Worm (Caenorhabditis elegans) whole organism, L4/young adult: ENCODE results near the gene his-63.
"Not testable (repeated sequence)": the region's sequence is repeated elsewhere in the genome, so short reads cannot be mapped to it uniquely, and the experiment has no call there.

Experiments used
- W03F9.2 ChIP-seq: fragments of 150-350 bp; optimal IDR thresholded peaks from 2 replicates; lab custom pipeline; 2014; ENCODE audit warnings: missing biosample characterization, missing genetic modification characterization
- dao-5 ChIP-seq: sonication (generic microtip); optimal IDR thresholded peaks from 2 replicates; lab custom pipeline; 2016; ENCODE audit warnings: missing genotype, missing genetic modification characterization, moderate library complexity, missing compliant biosample characterization
- him-1 ChIP-seq: sonication (generic microtip); optimal IDR thresholded peaks from 2 replicates; lab custom pipeline; 2016; ENCODE audit warnings: missing genotype, missing genetic modification reagents, missing genetic modification characterization, missing compliant biosample characterization

his-63 gene

ce11 chrIV:11410084-11410483 is 3.4 kb upstream of the his-63 start, which contains the start of gene gfat-2:
Gene gfat-2 (plus strand): TSS chrIV:11410228.
- TF ChIP-seq dao-5 (tag; lab: Kevin White, UChicago) (no peak), him-1 (no peak), W03F9.2 (tag; lab: Kevin White, UChicago) (no peak)

- TF ChIP-seq dao-5 (tag; lab: Kevin White, UChicago) (no peak), him-1 (no peak), W03F9.2 (tag; lab: Kevin White, UChicago) (peak; percentile 8)
Observed at ce11 chrIV:11403288-11403991, 3.2 kb downstream of the his-63 start, which contains the start of the genes memi-3 and cyp-31A2. Gene memi-3 (minus strand): TSS chrIV:11403338. Gene cyp-31A2 (plus strand): TSS chrIV:11403961.

DNA sequence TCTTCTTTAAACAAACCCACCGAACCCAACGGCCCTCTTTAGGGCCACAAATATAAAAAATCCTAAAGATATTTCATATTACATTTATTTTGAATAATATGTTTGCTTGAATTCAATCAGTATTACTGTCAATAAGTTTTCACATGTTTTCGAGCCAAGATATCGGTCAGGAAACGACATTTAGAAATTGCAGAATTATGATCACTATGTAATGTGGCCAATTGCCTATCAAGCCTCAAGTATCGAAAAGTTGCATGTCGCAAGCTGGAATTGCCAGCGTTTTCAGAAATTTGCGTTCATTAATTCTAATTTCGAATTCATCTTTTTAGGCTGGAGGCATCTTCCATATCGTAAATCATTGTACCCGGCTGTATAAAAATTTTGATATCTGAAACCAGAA is 5.2 kb downstream of the his-63 start:
- TF ChIP-seq dao-5 (tag; lab: Kevin White, UChicago) = no peak
- no peak for TF ChIP-seq him-1
- no peak for TF ChIP-seq W03F9.2 (tag; lab: Kevin White, UChicago)

ce11 chrIV:11398267-11398825 is 8.3 kb downstream of the his-63 start, which contains the start of gene dsl-6:
Gene dsl-6 (minus strand): TSS chrIV:11398317.
- TF ChIP-seq W03F9.2 (tag; lab: Kevin White, UChicago); him-1; dao-5 (tag; lab: Kevin White, UChicago): not testable (repeated sequence)

- no peak for TF ChIP-seq dao-5 (tag; lab: Kevin White, UChicago)
Observed at ce11 chrIV:11394243-11394642, 12.4 kb downstream of the his-63 start, which contains the start of gene tag-89. Gene tag-89 (plus strand): TSS chrIV:11394543.

- TF ChIP-seq dao-5 (tag; lab: Kevin White, UChicago) (no peak), him-1 (no peak), W03F9.2 (tag; lab: Kevin White, UChicago) (no peak)
Observed at ce11 chrIV:11388684-11389083, 18.0 kb downstream of the his-63 start.

DNA sequence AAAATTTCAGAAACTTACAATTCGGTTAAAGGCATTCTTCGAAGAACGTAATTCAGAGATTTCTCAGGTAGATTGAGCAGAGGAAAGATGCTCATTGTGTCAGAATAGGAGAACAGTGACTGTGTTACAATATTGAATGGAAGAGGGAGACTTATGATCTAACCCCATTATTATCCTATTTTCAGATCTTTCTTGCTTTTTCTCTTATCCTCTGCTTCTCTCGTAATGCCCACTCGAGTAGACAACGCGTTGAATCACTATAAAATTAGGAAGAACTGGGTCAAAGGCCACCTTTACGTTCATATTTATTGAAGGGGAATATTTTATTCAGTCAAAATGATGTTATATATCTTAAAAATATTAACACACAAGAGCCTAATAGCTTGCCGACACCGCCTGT is 27.4 kb downstream of the his-63 start, which contains the start of gene fbxb-76:
Gene fbxb-76, minus strand, starts transcription at position 101 of the 400 bp plus-strand sequence.
- TF ChIP-seq dao-5 (tag; lab: Kevin White, UChicago) (no peak), him-1 (no peak), W03F9.2 (tag; lab: Kevin White, UChicago) (no peak)

DNA sequence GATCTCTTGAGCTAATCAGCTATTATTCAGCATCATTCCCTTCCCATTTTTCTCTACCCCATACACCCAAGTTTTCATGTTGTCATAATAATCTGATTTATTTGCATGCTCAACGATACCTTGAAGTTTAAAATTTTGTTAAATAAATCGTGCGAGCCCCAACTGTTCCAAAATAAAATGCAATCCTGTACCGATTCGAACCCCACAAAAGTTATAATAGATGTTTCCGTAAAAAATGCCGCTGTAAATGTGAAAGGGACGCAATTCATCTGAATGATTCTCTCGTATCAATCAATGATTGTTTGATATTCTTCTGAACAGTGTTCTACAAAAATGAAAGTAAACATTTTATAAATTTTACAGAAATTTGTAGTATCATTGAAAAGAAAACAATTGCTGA is 29.2 kb downstream of the his-63 start:
- TF ChIP-seq W03F9.2 (tag; lab: Kevin White, UChicago) = no peak
- no peak for TF ChIP-seq dao-5 (tag; lab: Kevin White, UChicago)
- no peak for TF ChIP-seq him-1

ce11 chrIV:11375713-11376112 is 30.9 kb downstream of the his-63 start:
- TF ChIP-seq dao-5 (tag; lab: Kevin White, UChicago) (no peak), him-1 (no peak), W03F9.2 (tag; lab: Kevin White, UChicago) (no peak)

DNA sequence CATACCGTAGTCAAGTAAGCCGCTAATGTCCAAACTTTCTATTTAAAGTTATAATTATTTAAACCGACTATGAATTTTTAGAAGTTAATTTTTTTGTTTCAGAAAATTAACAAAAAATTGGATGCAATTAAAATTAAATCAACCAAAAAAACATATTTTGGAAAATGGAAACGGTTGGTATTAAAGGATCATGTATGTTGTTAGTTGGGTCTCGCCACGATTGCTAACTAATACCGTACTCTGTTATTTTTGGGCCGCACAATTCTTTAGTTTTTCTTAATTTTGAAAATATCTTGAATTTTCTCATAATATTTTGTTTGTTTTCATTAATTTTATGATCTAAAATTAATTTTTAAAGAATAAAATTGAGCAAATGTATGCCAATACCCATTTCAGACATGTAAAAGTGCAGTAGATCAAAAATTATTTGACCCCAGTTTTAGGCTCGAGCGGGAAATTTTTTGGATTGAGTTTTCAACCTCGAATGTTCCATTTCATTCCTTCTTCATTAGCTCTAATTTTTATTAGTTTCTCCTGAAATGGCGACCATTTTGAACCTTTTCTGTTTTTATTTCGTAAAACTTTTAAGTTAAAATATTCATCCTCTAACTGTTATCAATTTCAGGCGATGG is 34.2 kb downstream of the his-63 start, which contains the start of gene cbd-1:
Gene cbd-1, plus strand, starts transcription at position 626 of the 632 bp plus-strand sequence.
- TF ChIP-seq dao-5 (tag; lab: Kevin White, UChicago) = no peak
- TF ChIP-seq him-1 = no peak
- TF ChIP-seq W03F9.2 (tag; lab: Kevin White, UChicago) = no peak

- no peak for TF ChIP-seq him-1
- TF ChIP-seq dao-5 (tag; lab: Kevin White, UChicago) = no peak
- TF ChIP-seq W03F9.2 (tag; lab: Kevin White, UChicago) = no peak
Observed at ce11 chrIV:11371645-11372044, 35.0 kb downstream of the his-63 start, which contains the start of gene sec-31. Gene sec-31 (minus strand): TSS chrIV:11371792.

ce11 chrIV:11363806-11364562 is 42.7 kb downstream of the his-63 start:
- TF ChIP-seq dao-5 (tag; lab: Kevin White, UChicago) = no peak
- no peak for TF ChIP-seq him-1
- no peak for TF ChIP-seq W03F9.2 (tag; lab: Kevin White, UChicago)

- no peak for TF ChIP-seq him-1
- TF ChIP-seq dao-5 (tag; lab: Kevin White, UChicago) = no peak
- no peak for TF ChIP-seq W03F9.2 (tag; lab: Kevin White, UChicago)
Observed at ce11 chrIV:11361409-11361808, 45.3 kb downstream of the his-63 start, which contains the start of gene T01G1.4. Gene T01G1.4 (minus strand): TSS chrIV:11361509.
